Fruit fly (Drosophila melanogaster): ENCODE measurements around the gene aay.

Gene aay

DNA sequence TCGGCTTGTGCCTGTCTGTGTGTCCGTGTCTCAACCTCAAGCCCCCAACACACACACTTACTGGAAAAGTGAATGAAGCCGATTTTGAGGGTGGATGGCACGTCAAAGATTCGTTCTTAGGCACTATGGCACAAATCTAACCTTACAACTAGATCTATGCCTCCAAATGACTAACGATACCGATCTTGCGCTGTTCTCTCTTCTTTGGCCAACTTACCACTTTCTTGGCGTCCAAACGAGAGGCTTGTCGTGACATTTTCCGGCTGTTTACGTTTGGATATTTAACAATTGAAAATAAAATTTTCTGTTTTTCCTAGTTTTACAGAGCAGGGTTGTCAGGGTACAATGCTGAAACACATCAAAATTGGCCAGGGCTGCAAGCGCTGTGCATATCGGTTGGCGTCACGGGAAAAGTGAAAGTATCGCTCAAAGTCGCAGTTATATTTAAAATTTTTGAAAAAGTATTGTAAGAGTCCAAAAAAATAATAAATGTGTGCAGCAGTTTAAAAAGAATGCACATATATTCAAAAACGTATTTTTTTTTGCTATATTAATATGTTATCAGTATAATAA is 18.9 kb downstream of the aay start, which contains the start of the genes Bet3 and Nf-YA (continued):
- TF ChIP-seq B-H2 (GFP tag; optimal IDR thresholded peaks at IDR 0.05): peak; percentile 69
- peak; percentile 0 for TF ChIP-seq CG13296 (GFP tag; optimal IDR thresholded peaks at IDR 0.05)
- peak; percentile 92 for TF ChIP-seq MESR4 (GFP tag; optimal IDR thresholded peaks at IDR 0.05)
- peak; percentile 68 for TF ChIP-seq Dref (GFP tag; IDR thresholded peaks at IDR 0.05)
- peak; percentile 55 for TF ChIP-seq CG13424 (tag; optimal IDR thresholded peaks at IDR 0.05)
- TF ChIP-seq CG3847 (GFP tag; IDR thresholded peaks at IDR 0.05): peak; percentile 73
- TF ChIP-seq CG11504 (tag; optimal IDR thresholded peaks at IDR 0.05): no peak
- TF ChIP-seq HHEX (GFP tag; optimal IDR thresholded peaks at IDR 0.05): peak; percentile 12
- TF ChIP-seq Dek (tag; optimal IDR thresholded peaks at IDR 0.05): peak; percentile 47
- peak; percentile 79 for TF ChIP-seq CG11456 (GFP tag; IDR thresholded peaks at IDR 0.05)
- TF ChIP-seq Deaf1 (tag; optimal IDR thresholded peaks at IDR 0.05): no peak
- no peak for TF ChIP-seq Hand (GFP tag; optimal IDR thresholded peaks at IDR 0.05)
- peak; percentile 14 for TF ChIP-seq CG4820 (GFP tag; optimal IDR thresholded peaks at IDR 0.05)
- peak; percentile 59; the same call in 1 of the 2 replicates for TF ChIP-seq CG6272 (GFP tag; IDR thresholded peaks at IDR 0.05)
- TF ChIP-seq CG1603 (tag; optimal IDR thresholded peaks at IDR 0.05): peak; percentile 79
- peak; percentile 50 for TF ChIP-seq CG10654 (GFP tag; optimal IDR thresholded peaks at IDR 0.05)
- TF ChIP-seq corto (GFP tag; optimal IDR thresholded peaks at IDR 0.05): no peak
- no peak for TF ChIP-seq btn (GFP tag; optimal IDR thresholded peaks at IDR 0.05)
- TF ChIP-seq p53 (GFP tag; optimal IDR thresholded peaks at IDR 0.05): peak; percentile 21
- no peak for TF ChIP-seq tio (GFP tag; optimal IDR thresholded peaks at IDR 0.05)
- TF ChIP-seq CG11093 (GFP tag; IDR thresholded peaks at IDR 0.05): 0 out of 3 replicates have a peak, but pooled peaks have one; percentile 17
- peak; percentile 71 for TF ChIP-seq sisA (GFP tag; IDR thresholded peaks at IDR 0.05)
- TF ChIP-seq CG10543 (GFP tag; optimal IDR thresholded peaks at IDR 0.05): peak; percentile 36
- TF ChIP-seq CG10979 (tag; optimal IDR thresholded peaks at IDR 0.05): peak; percentile 47
- peak; percentile 70 for TF ChIP-seq lilli (GFP tag; optimal IDR thresholded peaks at IDR 0.05)
- peak; percentile 45 for TF ChIP-seq CG10366 (GFP tag; IDR thresholded peaks at IDR 0.05)
- TF ChIP-seq lmd (GFP tag; IDR thresholded peaks at IDR 0.05): peak; percentile 54
- peak; percentile 62 for TF ChIP-seq trem (tag; optimal IDR thresholded peaks at IDR 0.05)
- TF ChIP-seq fd3F (GFP tag; optimal IDR thresholded peaks at IDR 0.05): no peak
- TF ChIP-seq CG7556 (GFP tag; optimal IDR thresholded peaks at IDR 0.05): no peak
- TF ChIP-seq CG6765 (GFP tag; optimal IDR thresholded peaks at IDR 0.05): no peak
- TF ChIP-seq ara (GFP tag; IDR thresholded peaks at IDR 0.05): peak; percentile 55; the same call in 1 of the 2 replicates
- TF ChIP-seq CG17361 (GFP tag; IDR thresholded peaks at IDR 0.05): peak; percentile 48
- TF ChIP-seq CG17568 (GFP tag; optimal IDR thresholded peaks at IDR 0.05): no peak
- TF ChIP-seq E2f2 (GFP tag; IDR thresholded peaks at IDR 0.05): peak; percentile 34; the same call in 1 of the 2 replicates
- TF ChIP-seq Hsf (GFP tag; optimal IDR thresholded peaks at IDR 0.05): peak; percentile 60
- peak; percentile 51 for TF ChIP-seq CG4424 (GFP tag; optimal IDR thresholded peaks at IDR 0.05)
- no peak for TF ChIP-seq oc (tag; optimal IDR thresholded peaks at IDR 0.05)
- peak; percentile 36 for TF ChIP-seq her (GFP tag; optimal IDR thresholded peaks at IDR 0.05)
- peak; percentile 13 for TF ChIP-seq CG12942 (GFP tag; optimal IDR thresholded peaks at IDR 0.05)
- TF ChIP-seq TFAM (GFP tag; optimal IDR thresholded peaks at IDR 0.05): no peak
- TF ChIP-seq CG8359 (GFP tag; optimal IDR thresholded peaks at IDR 0.05; ENCODE audit: borderline replicate concordance): no peak
- TF ChIP-seq CG14050 (GFP tag; IDR thresholded peaks at IDR 0.05): no peak; the same call in 2 of the 3 replicates
- TF ChIP-seq ems (GFP tag; optimal IDR thresholded peaks at IDR 0.05): peak; percentile 29
- TF ChIP-seq H15 (GFP tag; IDR thresholded peaks at IDR 0.05): peak; percentile 12; the same call in 1 of the 3 replicates
- peak; percentile 53 for TF ChIP-seq Camta (GFP tag; optimal IDR thresholded peaks at IDR 0.05)
- TF ChIP-seq CG10565 (GFP tag; optimal IDR thresholded peaks at IDR 0.05): no peak
- peak; percentile 21 for TF ChIP-seq CG8388 (GFP tag; optimal IDR thresholded peaks at IDR 0.05)
- peak; percentile 76 for TF ChIP-seq pum (GFP tag; optimal IDR thresholded peaks at IDR 0.05)
- peak; percentile 60; the same call in 1 of the 2 replicates for TF ChIP-seq CG7372 (GFP tag; IDR thresholded peaks at IDR 0.05)

Data from whole organism, embryonic.